Worm (Caenorhabditis elegans): ENCODE data around the gene ttr-16.
A peak's percentile ranks its signal among the peaks of the same experiment; 100 is the strongest.

ttr-16 gene

DNA sequence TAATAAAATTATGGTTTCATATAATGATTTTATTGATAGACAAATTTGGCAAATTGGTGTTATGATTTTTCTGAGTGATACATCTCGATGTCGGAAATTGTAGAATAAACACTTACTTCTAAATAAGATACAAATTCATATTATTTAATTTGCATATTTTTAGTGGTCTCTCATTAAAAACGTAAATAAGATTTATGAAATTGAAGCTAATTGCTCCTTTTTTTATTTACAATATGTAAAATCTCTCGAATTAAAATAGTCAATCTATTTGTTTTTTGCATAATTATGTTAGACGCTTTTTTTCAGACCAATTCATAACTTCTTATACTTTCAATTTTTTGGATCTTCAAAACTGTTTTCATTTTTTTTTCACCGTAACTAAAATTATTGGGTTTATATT lies 31.6 kb downstream of the ttr-16 start, which contains the start of gene hrg-6:
Gene hrg-6, plus strand, starts transcription at position 301 of the 400 bp plus-strand sequence.
- no peak for TF ChIP-seq elt-2 (tag; optimal IDR thresholded peaks at IDR 0.05)
- peak; percentile 36 for TF ChIP-seq zag-1 (tag; optimal IDR thresholded peaks at IDR 0.05)
- no peak for TF ChIP-seq lsy-12 (tag; optimal IDR thresholded peaks at IDR 0.05)
- TF ChIP-seq nhr-43 (tag; optimal IDR thresholded peaks at IDR 0.05; ENCODE audit: poor library complexity, severe bottlenecking) = no peak
- no peak for TF ChIP-seq pha-4 (tag; optimal IDR thresholded peaks at IDR 0.05)

DNA sequence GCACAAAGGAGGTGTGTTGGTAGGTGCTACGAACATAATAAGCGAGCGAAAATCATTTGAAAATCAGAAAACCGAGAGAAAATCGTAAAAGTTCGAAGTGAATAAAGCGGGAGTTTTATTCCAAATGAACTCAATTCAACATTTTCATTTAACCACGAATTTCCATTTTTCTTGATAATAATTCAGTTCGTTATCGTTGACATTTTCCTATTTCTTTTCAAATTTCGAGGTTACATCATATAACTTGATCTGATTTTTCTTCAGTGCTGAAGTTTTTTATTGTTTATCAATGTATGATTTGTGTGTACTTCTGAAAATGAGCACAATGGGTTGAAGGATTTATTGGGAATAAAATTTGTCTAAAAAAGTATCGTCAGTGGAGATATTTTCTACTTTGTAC lies 32.3 kb downstream of the ttr-16 start:
- TF ChIP-seq elt-2 (tag; optimal IDR thresholded peaks at IDR 0.05) = peak; percentile 86
- no peak for TF ChIP-seq skn-1 (tag; optimal IDR thresholded peaks at IDR 0.05)

DNA sequence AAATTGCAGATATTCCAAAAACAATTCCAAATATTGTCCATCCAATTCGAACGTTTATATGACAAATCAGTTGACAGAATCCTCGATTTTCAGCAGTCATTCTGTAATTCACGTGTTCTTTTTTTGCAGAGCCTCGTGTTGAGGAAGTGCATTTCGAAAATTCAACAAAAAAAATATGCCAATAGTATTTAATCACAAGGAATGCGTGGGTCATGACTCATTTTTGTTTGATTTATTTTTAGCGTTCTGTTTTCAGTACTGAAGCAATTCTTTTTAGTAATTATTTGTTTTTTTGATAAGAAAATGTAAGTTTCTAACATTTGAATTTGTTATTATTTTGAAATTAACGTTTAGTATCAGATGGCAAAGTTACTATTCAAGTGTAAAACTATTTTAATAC lies 33.0 kb downstream of the ttr-16 start, which contains the start of gene hrg-4:
Gene hrg-4, minus strand, starts transcription at position 101 of the 400 bp plus-strand sequence.
- no peak for TF ChIP-seq fos-1 (tag; optimal IDR thresholded peaks at IDR 0.05)
- TF ChIP-seq ama-1 (optimal IDR thresholded peaks at IDR 0.05) = no peak
- no peak for TF ChIP-seq daf-12 (tag; optimal IDR thresholded peaks at IDR 0.05)
- TF ChIP-seq ceh-82 (tag; optimal IDR thresholded peaks at IDR 0.05) = no peak
- TF ChIP-seq nhr-25 (tag; optimal IDR thresholded peaks at IDR 0.05) = no peak

DNA sequence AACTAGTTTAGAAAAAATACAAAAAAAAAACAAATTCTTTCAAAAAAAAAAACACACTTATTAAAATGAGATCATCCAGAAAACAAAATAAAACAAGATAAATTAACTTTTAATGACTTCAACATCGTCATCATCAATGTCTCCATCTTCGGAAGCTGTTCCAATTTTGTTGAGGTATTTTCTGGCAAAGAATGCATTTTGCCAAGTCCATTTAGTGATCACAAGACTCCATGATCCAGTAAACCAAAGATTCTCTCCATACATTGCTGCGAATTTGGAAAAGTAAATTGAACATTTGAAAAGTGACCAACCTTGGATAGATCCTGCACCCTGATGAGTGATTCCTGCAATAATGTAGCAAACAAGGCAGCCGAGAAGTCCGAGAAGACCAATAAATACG lies 33.8 kb downstream of the ttr-16 start:
- TF ChIP-seq nhr-76 (tag; optimal IDR thresholded peaks at IDR 0.05) (no peak), ceh-28 (tag; optimal IDR thresholded peaks at IDR 0.05) (no peak), sea-2 (GFP tag; optimal IDR thresholded peaks at IDR 0.05) (no peak), ceh-82 (tag; optimal IDR thresholded peaks at IDR 0.05) (no peak), nhr-23 (tag; optimal IDR thresholded peaks at IDR 0.05) (no peak), pha-4 (tag; optimal IDR thresholded peaks at IDR 0.05) (no peak), tbx-2 (tag; optimal IDR thresholded peaks at IDR 0.05) (no peak), unc-62 (GFP tag; optimal IDR thresholded peaks at IDR 0.05) (no peak), egl-27 (tag; optimal IDR thresholded peaks at IDR 0.05) (no peak)

DNA sequence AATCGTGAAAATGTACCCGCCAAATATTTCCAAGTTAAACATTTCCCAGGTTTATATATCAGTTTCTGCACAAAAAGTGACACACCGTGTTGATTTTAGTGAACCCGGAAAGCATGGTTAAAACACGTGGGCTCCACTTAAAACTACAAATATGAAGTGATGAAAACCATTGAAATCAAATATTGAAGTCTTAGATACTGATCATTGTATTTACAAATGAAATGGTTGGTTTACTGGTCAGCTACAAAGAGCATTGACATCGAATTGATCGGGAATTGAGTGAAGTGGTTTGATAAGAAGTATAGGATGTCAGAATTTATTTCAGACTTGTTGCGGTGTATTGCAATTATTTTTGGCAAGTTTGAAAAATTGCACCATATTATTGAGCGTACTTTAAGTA lies 34.5 kb downstream of the ttr-16 start, which contains the start of gene hrg-5:
Gene hrg-5, minus strand, starts transcription at position 17 of the 400 bp plus-strand sequence.
- peak; percentile 76 for TF ChIP-seq pqm-1 (tag; optimal IDR thresholded peaks at IDR 0.05)
- no peak for TF ChIP-seq nhr-77 (tag; optimal IDR thresholded peaks at IDR 0.05)
- TF ChIP-seq pha-4 (tag; optimal IDR thresholded peaks at IDR 0.05) = peak; percentile 68
- peak; percentile 33 for TF ChIP-seq elt-2 (tag; optimal IDR thresholded peaks at IDR 0.05)

DNA sequence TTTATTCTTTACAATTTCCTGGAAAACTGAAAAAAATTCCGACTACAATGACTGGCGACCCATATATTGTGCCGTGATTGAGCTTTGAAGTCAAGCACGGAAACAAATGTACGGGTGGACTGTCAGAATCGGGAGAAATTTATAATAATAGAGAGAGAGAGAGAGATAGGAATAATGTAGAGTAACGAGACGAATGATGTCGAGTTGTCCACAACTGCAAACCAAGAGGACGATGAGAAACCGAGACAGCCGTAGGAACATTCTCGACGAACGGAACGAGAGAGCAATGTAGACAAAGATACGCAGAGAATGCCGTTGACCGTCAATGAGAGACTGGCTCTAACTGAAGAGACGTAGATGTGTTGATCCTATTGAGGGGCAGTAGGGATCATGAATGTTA lies 36.4 kb downstream of the ttr-16 start:
- no peak for TF ChIP-seq daf-12 (tag; optimal IDR thresholded peaks at IDR 0.05)
- peak; percentile 87 for TF ChIP-seq hmg-11 (tag; optimal IDR thresholded peaks at IDR 0.05)
- no peak for TF ChIP-seq nhr-28 (tag; optimal IDR thresholded peaks at IDR 0.05)
- peak; percentile 72 for TF ChIP-seq elt-2 (tag; optimal IDR thresholded peaks at IDR 0.05)
- no peak for TF ChIP-seq fkh-10 (GFP tag; optimal IDR thresholded peaks at IDR 0.05)
- no peak for TF ChIP-seq elt-1 (tag; optimal IDR thresholded peaks at IDR 0.05)
- TF ChIP-seq nfya-1 (tag; optimal IDR thresholded peaks at IDR 0.05; ENCODE audit: insufficient read depth) = peak; percentile 90
- TF ChIP-seq lin-39 (tag; optimal IDR thresholded peaks at IDR 0.05) = peak; percentile 92
- peak; percentile 94 for TF ChIP-seq nhr-23 (tag; optimal IDR thresholded peaks at IDR 0.05)
- TF ChIP-seq unc-39 (tag; optimal IDR thresholded peaks at IDR 0.05) = no peak
- no peak for TF ChIP-seq nhr-77 (tag; optimal IDR thresholded peaks at IDR 0.05)
- TF ChIP-seq ceh-82 (tag; optimal IDR thresholded peaks at IDR 0.05) = no peak
- no peak for TF ChIP-seq aly-2 (tag; optimal IDR thresholded peaks at IDR 0.05)
- TF ChIP-seq sea-2 (GFP tag; optimal IDR thresholded peaks at IDR 0.05) = no peak
- TF ChIP-seq R02D3.7 (tag; optimal IDR thresholded peaks at IDR 0.05) = peak; percentile 46
- TF ChIP-seq elt-3 (tag; optimal IDR thresholded peaks at IDR 0.05) = no peak
- peak; percentile 13 for TF ChIP-seq mdl-1 (tag; optimal IDR thresholded peaks at IDR 0.05)
- TF ChIP-seq snpc-4 (tag; optimal IDR thresholded peaks at IDR 0.05) = peak; percentile 76
- peak; percentile 94 for TF ChIP-seq nhr-25 (tag; optimal IDR thresholded peaks at IDR 0.05)
- no peak for TF ChIP-seq nhr-237 (tag; optimal IDR thresholded peaks at IDR 0.05)
- TF ChIP-seq ztf-11 (tag; optimal IDR thresholded peaks at IDR 0.05) = no peak
- TF ChIP-seq unc-62 (GFP tag; optimal IDR thresholded peaks at IDR 0.05) = peak; percentile 70
- no peak for TF ChIP-seq nhr-67 (tag; optimal IDR thresholded peaks at IDR 0.05)
- TF ChIP-seq tbx-2 (tag; optimal IDR thresholded peaks at IDR 0.05) = peak; percentile 47
- TF ChIP-seq eor-1 (tag; optimal IDR thresholded peaks at IDR 0.05) = no peak
- no peak for TF ChIP-seq nhr-12 (tag; optimal IDR thresholded peaks at IDR 0.05)
- no peak for TF ChIP-seq nhr-76 (tag; optimal IDR thresholded peaks at IDR 0.05)
- TF ChIP-seq ama-1 (optimal IDR thresholded peaks at IDR 0.05) = peak; percentile 92
- TF ChIP-seq lsy-12 (tag; optimal IDR thresholded peaks at IDR 0.05) = peak; percentile 58
- TF ChIP-seq fos-1 (tag; optimal IDR thresholded peaks at IDR 0.05) = peak; percentile 73
- no peak for TF ChIP-seq egl-5 (tag; optimal IDR thresholded peaks at IDR 0.05)
- peak; percentile 63 for TF ChIP-seq ceh-9 (tag; optimal IDR thresholded peaks at IDR 0.05)
- peak; percentile 84 for TF ChIP-seq skn-1 (tag; optimal IDR thresholded peaks at IDR 0.05)
- peak; percentile 53 for TF ChIP-seq zag-1 (tag; optimal IDR thresholded peaks at IDR 0.05)
- TF ChIP-seq nhr-11 (tag; optimal IDR thresholded peaks at IDR 0.05) = no peak
- TF ChIP-seq ceh-28 (tag; optimal IDR thresholded peaks at IDR 0.05) = peak; percentile 66
- TF ChIP-seq egl-27 (tag; optimal IDR thresholded peaks at IDR 0.05) = no peak
- peak; percentile 96 for TF ChIP-seq pha-4 (tag; optimal IDR thresholded peaks at IDR 0.05)
